Worm (Caenorhabditis elegans) whole organism, late embryonic: ENCODE measurements around the gene har-1.

Experiments used
- C08G9.2 ChIP-seq: sonication (generic microtip); optimal IDR thresholded peaks from 2 replicates; lab custom pipeline; 2016; ENCODE audit warnings: mild to moderate bottlenecking, missing genetic modification characterization, moderate library complexity, missing compliant biosample characterization
- C38D4.7 ChIP-seq: fragments of 200-800 bp; sonication (Bioruptor generic); optimal IDR thresholded peaks from 2 replicates; lab custom pipeline; 2018; ENCODE audit warnings: mild to moderate bottlenecking, missing genetic modification characterization, moderate library complexity, missing compliant biosample characterization
- K02D7.2 ChIP-seq: sonication (generic microtip); optimal IDR thresholded peaks from 2 replicates; lab custom pipeline; 2017; ENCODE audit warnings: mild to moderate bottlenecking, missing genetic modification characterization, missing compliant biosample characterization
- K09A11.1 ChIP-seq: sonication (generic microtip); optimal IDR thresholded peaks from 2 replicates; lab custom pipeline; 2017; ENCODE audit warnings: antibody characterized with exemption, mild to moderate bottlenecking, missing genetic modification characterization, missing compliant biosample characterization; ENCODE audit not compliant: insufficient read depth
- ahr-1 ChIP-seq: sonication (generic microtip); optimal IDR thresholded peaks from 2 replicates; lab custom pipeline; 2016; ENCODE audit warnings: missing genetic modification characterization, missing compliant biosample characterization
- ama-1 ChIP-seq: fragments of 150-350 bp; optimal IDR thresholded peaks from 2 replicates; lab custom pipeline; 2014
- ceh-14 ChIP-seq: sonication (generic microtip); optimal IDR thresholded peaks from 2 replicates; lab custom pipeline; 2016; ENCODE audit warnings: missing genotype, missing genetic modification characterization, missing compliant biosample characterization
- ceh-18 ChIP-seq: sonication (generic microtip); optimal IDR thresholded peaks from 2 replicates; lab custom pipeline; 2016; ENCODE audit warnings: missing genetic modification characterization, missing compliant biosample characterization
- ceh-22 ChIP-seq: sonication (generic microtip); optimal IDR thresholded peaks from 2 replicates; lab custom pipeline; 2017; ENCODE audit warnings: missing biosample characterization, missing genetic modification characterization
- ceh-30 ChIP-seq: fragments of 150-350 bp; optimal IDR thresholded peaks from 2 replicates; lab custom pipeline; 2014; ENCODE audit warnings: missing biosample characterization, missing genetic modification characterization
- ceh-31 ChIP-seq: sonication (generic microtip); optimal IDR thresholded peaks from 2 replicates; lab custom pipeline; 2016; ENCODE audit warnings: missing genetic modification characterization, missing compliant biosample characterization
- ceh-45 ChIP-seq: fragments of 200-800 bp; sonication (Bioruptor generic); IDR thresholded peaks from 2 replicates; pipeline ENCODE4 v1.3.6; 2022; ENCODE audit warnings: missing genetic modification reagents, missing genetic modification characterization, missing compliant biosample characterization
- ceh-48 ChIP-seq: sonication (generic microtip); optimal IDR thresholded peaks from 2 replicates; lab custom pipeline; 2016; ENCODE audit warnings: missing genetic modification characterization, inconsistent platforms, missing compliant biosample characterization
- ceh-9 ChIP-seq: sonication (generic microtip); optimal IDR thresholded peaks from 2 replicates; lab custom pipeline; 2016; ENCODE audit warnings: mild to moderate bottlenecking, missing genetic modification characterization, inconsistent platforms, missing compliant biosample characterization
- che-1 ChIP-seq: sonication (generic microtip); optimal IDR thresholded peaks from 2 replicates; lab custom pipeline; 2016; ENCODE audit warnings: mild to moderate bottlenecking, missing genetic modification characterization, missing compliant biosample characterization
- dmd-4 ChIP-seq: sonication (generic microtip); optimal IDR thresholded peaks from 2 replicates; lab custom pipeline; 2016; ENCODE audit warnings: borderline replicate concordance, missing genetic modification characterization, missing compliant biosample characterization
- dve-1 ChIP-seq: sonication (generic microtip); optimal IDR thresholded peaks from 2 replicates; lab custom pipeline; 2017; ENCODE audit warnings: antibody characterized with exemption, mild to moderate bottlenecking, missing genetic modification characterization, missing compliant biosample characterization
- elt-2 ChIP-seq: sonication (generic microtip); optimal IDR thresholded peaks from 2 replicates; lab custom pipeline; 2016; ENCODE audit warnings: missing genetic modification reagents, missing genetic modification characterization, missing compliant biosample characterization
- elt-4 ChIP-seq: sonication (generic microtip); optimal IDR thresholded peaks from 2 replicates; lab custom pipeline; 2016; ENCODE audit warnings: missing genetic modification characterization, missing compliant biosample characterization
- ets-4 ChIP-seq: sonication (generic microtip); optimal IDR thresholded peaks from 2 replicates; lab custom pipeline; 2016; ENCODE audit warnings: missing genetic modification characterization, missing compliant biosample characterization
- fkh-6 ChIP-seq: sonication (generic microtip); optimal IDR thresholded peaks from 2 replicates; lab custom pipeline; 2016; ENCODE audit warnings: missing genetic modification characterization, missing compliant biosample characterization
- gmeb-2 ChIP-seq: sonication (generic microtip); optimal IDR thresholded peaks from 2 replicates; lab custom pipeline; 2016; ENCODE audit warnings: missing genetic modification characterization, inconsistent platforms, missing compliant biosample characterization
- hlh-13 ChIP-seq: fragments of 200-800 bp; sonication (Bioruptor generic); optimal IDR thresholded peaks from 2 replicates; lab custom pipeline; 2018; ENCODE audit warnings: mild to moderate bottlenecking, missing genetic modification characterization, missing compliant biosample characterization
- hlh-30 ChIP-seq: sonication (generic microtip); optimal IDR thresholded peaks from 2 replicates; lab custom pipeline; 2017; ENCODE audit warnings: antibody characterized with exemption, missing genetic modification characterization, missing compliant biosample characterization; ENCODE audit not compliant: insufficient read depth
- hlh-6 ChIP-seq: sonication (generic microtip); optimal IDR thresholded peaks from 2 replicates; lab custom pipeline; 2016; ENCODE audit warnings: missing genotype, missing genetic modification characterization, missing compliant biosample characterization
- hlh-8 ChIP-seq: sonication (generic microtip); optimal IDR thresholded peaks from 2 replicates; lab custom pipeline; 2016; ENCODE audit warnings: missing genotype, missing genetic modification characterization, missing compliant biosample characterization
- lim-6 ChIP-seq: sonication (generic microtip); optimal IDR thresholded peaks from 2 replicates; lab custom pipeline; 2016; ENCODE audit warnings: missing genetic modification characterization, missing compliant biosample characterization
- lin-11 ChIP-seq: fragments of 200-800 bp; sonication (Bioruptor generic); optimal IDR thresholded peaks from 2 replicates; lab custom pipeline; 2018; ENCODE audit warnings: mild to moderate bottlenecking, missing genetic modification characterization, missing compliant biosample characterization
- mec-3 ChIP-seq: sonication (generic microtip); optimal IDR thresholded peaks from 2 replicates; lab custom pipeline; 2016; ENCODE audit warnings: borderline replicate concordance, missing genetic modification characterization, missing compliant biosample characterization
- nfya-1 ChIP-seq: sonication (generic microtip); optimal IDR thresholded peaks from 2 replicates; lab custom pipeline; 2017; ENCODE audit warnings: missing genetic modification characterization, mild to moderate bottlenecking, missing compliant biosample characterization, antibody characterized with exemption, moderate library complexity
- nhr-11 ChIP-seq: fragments of 150-350 bp; optimal IDR thresholded peaks from 2 replicates; lab custom pipeline; 2014; ENCODE audit warnings: missing biosample characterization, missing genetic modification characterization
- npax-4 ChIP-seq: sonication (generic microtip); optimal IDR thresholded peaks from 2 replicates; lab custom pipeline; 2016; ENCODE audit warnings: missing genetic modification characterization, missing compliant biosample characterization
- odd-2 ChIP-seq: sonication (generic microtip); optimal IDR thresholded peaks from 2 replicates; lab custom pipeline; 2017; ENCODE audit warnings: antibody characterized with exemption, mild to moderate bottlenecking, missing genetic modification characterization, missing compliant biosample characterization
- pat-9 ChIP-seq: fragments of 200-800 bp; sonication (Bioruptor generic); optimal IDR thresholded peaks from 2 replicates; lab custom pipeline; 2018; ENCODE audit warnings: mild to moderate bottlenecking, missing genetic modification characterization, moderate library complexity, missing compliant biosample characterization
- pha-4 ChIP-seq: fragments of 150-350 bp; optimal IDR thresholded peaks from 2 replicates; lab custom pipeline; 2018; ENCODE audit warnings: missing biosample characterization, missing genetic modification reagents, missing genetic modification characterization
- pqm-1 ChIP-seq: sonication (generic microtip); optimal IDR thresholded peaks from 2 replicates; lab custom pipeline; 2016; ENCODE audit warnings: missing genetic modification characterization, missing compliant biosample characterization
- pros-1 ChIP-seq: fragments of 150-350 bp; optimal IDR thresholded peaks from 2 replicates; lab custom pipeline; 2014; ENCODE audit warnings: missing biosample characterization, missing genetic modification reagents, missing genetic modification characterization
- ref-2 ChIP-seq: sonication (generic microtip); optimal IDR thresholded peaks from 2 replicates; lab custom pipeline; 2016; ENCODE audit warnings: missing genetic modification characterization, missing compliant biosample characterization
- sdc-2 ChIP-seq: sonication (generic microtip); optimal IDR thresholded peaks from 2 replicates; lab custom pipeline; 2016; ENCODE audit warnings: missing genotype, missing genetic modification characterization, missing compliant biosample characterization
- sox-4 ChIP-seq: sonication (generic microtip); optimal IDR thresholded peaks from 2 replicates; lab custom pipeline; 2017; ENCODE audit warnings: mild to moderate bottlenecking, missing genetic modification characterization, inconsistent platforms, missing compliant biosample characterization
- syd-9 ChIP-seq: sonication (generic microtip); optimal IDR thresholded peaks from 2 replicates; lab custom pipeline; 2016; ENCODE audit warnings: mild to moderate bottlenecking, missing genetic modification characterization, moderate library complexity, missing compliant biosample characterization
- tbx-2 ChIP-seq: sonication (generic microtip); optimal IDR thresholded peaks from 2 replicates; lab custom pipeline; 2016; ENCODE audit warnings: missing genetic modification characterization, missing compliant biosample characterization
- tbx-7 ChIP-seq: sonication (generic microtip); optimal IDR thresholded peaks from 2 replicates; lab custom pipeline; 2016; ENCODE audit warnings: missing genotype, missing genetic modification characterization, missing compliant biosample characterization
- ttx-3 ChIP-seq: sonication (generic microtip); optimal IDR thresholded peaks from 2 replicates; lab custom pipeline; 2016; ENCODE audit warnings: missing genetic modification reagents, missing genetic modification characterization, missing compliant biosample characterization
- unc-55 ChIP-seq: sonication (generic microtip); optimal IDR thresholded peaks from 2 replicates; lab custom pipeline; 2017; ENCODE audit warnings: missing biosample characterization, missing genetic modification reagents, missing genetic modification characterization
- unc-86 ChIP-seq: sonication (generic microtip); optimal IDR thresholded peaks from 2 replicates; lab custom pipeline; 2016; ENCODE audit warnings: missing genetic modification characterization, missing compliant biosample characterization
- zip-5 ChIP-seq: sonication (generic microtip); optimal IDR thresholded peaks from 2 replicates; lab custom pipeline; 2016; ENCODE audit warnings: missing genetic modification characterization, missing compliant biosample characterization

Gene har-1

ce11 chrIII:4143170-4143569 is 8.7 kb upstream of the har-1 start:
- no peak for TF ChIP-seq dmd-4 (tag; lab: Kevin White, UChicago)
- TF ChIP-seq nfya-1 (tag; lab: Kevin White, UChicago) = peak; percentile 79

DNA sequence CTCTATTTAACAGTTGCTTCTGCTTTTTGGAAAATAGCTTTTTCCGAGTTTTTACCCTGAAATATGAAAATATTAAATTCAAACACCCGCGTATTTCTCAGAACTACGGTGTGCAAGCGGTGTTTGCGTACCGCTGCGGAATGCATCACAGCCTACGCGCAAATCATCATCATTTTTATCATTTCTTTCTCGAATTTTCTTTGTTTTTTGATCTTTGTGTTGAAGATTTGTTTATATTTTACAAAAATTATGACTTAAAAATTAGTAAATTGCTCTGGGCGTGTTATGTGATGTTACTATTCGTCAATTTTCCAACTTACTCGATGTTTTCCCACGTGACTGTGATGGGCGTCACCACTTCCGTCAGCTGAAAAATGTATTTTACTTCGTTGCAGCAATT is 935 bp upstream of the har-1 start:
- TF ChIP-seq syd-9 (no peak), tbx-7 (tag; lab: Kevin White, UChicago) (no peak), gmeb-2 (no peak), lin-11 (no peak), hlh-13 (GFP tag; lab: Kevin White, UChicago) (no peak), ama-1 (lab: Kevin White, UChicago) (no peak), ttx-3 (tag; lab: Kevin White, UChicago) (no peak), C08G9.2 (tag; lab: Kevin White, UChicago) (no peak), hlh-6 (tag; lab: Kevin White, UChicago) (no peak), ets-4 (tag; lab: Kevin White, UChicago) (no peak), ceh-48 (tag; lab: Kevin White, UChicago) (no peak), zip-5 (tag; lab: Kevin White, UChicago) (no peak), ceh-22 (no peak), nhr-11 (tag; lab: Kevin White, UChicago) (no peak), dmd-4 (tag; lab: Kevin White, UChicago) (no peak), elt-2 (tag; lab: Kevin White, UChicago) (peak; percentile 36), ref-2 (tag; lab: Kevin White, UChicago) (no peak), fkh-6 (tag; lab: Kevin White, UChicago) (no peak), npax-4 (no peak), mec-3 (tag; lab: Kevin White, UChicago) (no peak), ahr-1 (tag; lab: Kevin White, UChicago) (no peak), K02D7.2 (tag; lab: Kevin White, UChicago) (no peak), ceh-30 (tag; lab: Kevin White, UChicago) (peak; percentile 62), ceh-9 (tag; lab: Kevin White, UChicago) (no peak), tbx-2 (peak; percentile 5), pqm-1 (tag; lab: Kevin White, UChicago) (no peak), C38D4.7 (no peak), pha-4 (tag; lab: Kevin White, UChicago) (no peak), ceh-14 (tag; lab: Kevin White, UChicago) (no peak), hlh-30 (peak; percentile 1), ceh-18 (tag; lab: Kevin White, UChicago) (peak; percentile 15), ceh-45 (GFP tag; lab: Robert Waterston, UW) (no peak), nfya-1 (tag; lab: Kevin White, UChicago) (peak; percentile 81), odd-2 (tag; lab: Kevin White, UChicago) (no peak), sox-4 (tag; lab: Kevin White, UChicago) (no peak), elt-4 (tag; lab: Kevin White, UChicago) (no peak), dve-1 (no peak), K09A11.1 (tag; lab: Kevin White, UChicago) (no peak), ceh-31 (peak; percentile 15), pros-1 (tag; lab: Kevin White, UChicago) (no peak), pat-9 (tag; lab: Kevin White, UChicago) (no peak), unc-55 (GFP tag; lab: Kevin White, UChicago) (peak; percentile 74), unc-86 (peak; percentile 23), che-1 (tag; lab: Kevin White, UChicago) (no peak), lim-6 (no peak), sdc-2 (tag; lab: Kevin White, UChicago) (no peak), hlh-8 (tag; lab: Kevin White, UChicago) (no peak)
